Worm (Caenorhabditis elegans) whole organism, L3 larva: ENCODE data around the gene svh-1.

Experiments
- R02D3.7 ChIP-seq: fragments of 150-350 bp; optimal IDR thresholded peaks from 2 replicates; lab custom pipeline; 2014; ENCODE audit warnings: missing biosample characterization, missing genetic modification characterization
- aly-2 ChIP-seq: fragments of 150-350 bp; optimal IDR thresholded peaks from 2 replicates; lab custom pipeline; 2014; ENCODE audit warnings: missing biosample characterization, missing genetic modification characterization
- ceh-28 ChIP-seq: fragments of 150-350 bp; optimal IDR thresholded peaks from 2 replicates; lab custom pipeline; 2014; ENCODE audit warnings: missing biosample characterization, missing genetic modification reagents, missing genetic modification characterization
- daf-12 ChIP-seq: fragments of 150-350 bp; optimal IDR thresholded peaks from 2 replicates; lab custom pipeline; 2014; ENCODE audit warnings: missing biosample characterization, missing genetic modification reagents, missing genetic modification characterization
- egl-5 ChIP-seq: fragments of 150-350 bp; optimal IDR thresholded peaks from 2 replicates; lab custom pipeline; 2017; ENCODE audit warnings: missing biosample characterization, missing genetic modification reagents, missing genetic modification characterization, inconsistent platforms
- elt-1 ChIP-seq: fragments of 150-350 bp; optimal IDR thresholded peaks from 2 replicates; lab custom pipeline; 2014; ENCODE audit warnings: missing biosample characterization, missing genetic modification characterization
- elt-2 ChIP-seq: sonication (generic microtip); optimal IDR thresholded peaks from 2 replicates; lab custom pipeline; 2016; ENCODE audit warnings: missing genetic modification reagents, mild to moderate bottlenecking, missing genetic modification characterization, missing compliant biosample characterization
- elt-3 ChIP-seq, 3 experiments: fragments of 150-350 bp in 1 of 3; sonication (generic microtip) in 2 of 3; optimal IDR thresholded peaks; 2 replicates in 2 of 3; 4 replicates in 1 of 3; lab custom pipeline; 2014 to 2017; ENCODE audit warnings: missing biosample characterization in 3 of 3, missing genetic modification characterization in 3 of 3
- eor-1 ChIP-seq, 2 experiments: fragments of 150-350 bp; optimal IDR thresholded peaks; 2 replicates each; lab custom pipeline; 2014 to 2018; ENCODE audit warnings: missing biosample characterization in 2 of 2, missing genetic modification characterization in 2 of 2
- fkh-10 ChIP-seq: sonication (generic microtip); optimal IDR thresholded peaks from 2 replicates; lab custom pipeline; 2017; ENCODE audit warnings: missing biosample characterization, missing genetic modification reagents, missing genetic modification characterization
- fos-1 ChIP-seq: fragments of 150-350 bp; optimal IDR thresholded peaks from 2 replicates; lab custom pipeline; 2014; ENCODE audit warnings: missing biosample characterization, missing genetic modification characterization
- hmg-11 ChIP-seq: sonication (generic microtip); optimal IDR thresholded peaks from 2 replicates; lab custom pipeline; 2016; ENCODE audit warnings: missing genetic modification characterization, missing compliant biosample characterization
- jun-1 ChIP-seq: fragments of 150-350 bp; optimal IDR thresholded peaks from 2 replicates; lab custom pipeline; 2014; ENCODE audit warnings: missing biosample characterization, missing genetic modification reagents, missing genetic modification characterization
- lin-15B ChIP-seq: fragments of 150-350 bp; optimal IDR thresholded peaks from 2 replicates; lab custom pipeline; 2014; ENCODE audit warnings: missing biosample characterization, missing genetic modification characterization
- lsy-12 ChIP-seq: sonication (generic microtip); optimal IDR thresholded peaks from 2 replicates; lab custom pipeline; 2016; ENCODE audit warnings: mild to moderate bottlenecking, missing genetic modification characterization, missing compliant biosample characterization
- mdl-1 ChIP-seq: fragments of 150-350 bp; optimal IDR thresholded peaks from 2 replicates; lab custom pipeline; 2014; ENCODE audit warnings: missing biosample characterization, missing genetic modification characterization
- mml-1 ChIP-seq: fragments of 150-350 bp; sonication (generic microtip); optimal IDR thresholded peaks from 3 replicates; lab custom pipeline; 2014; ENCODE audit warnings: missing biosample characterization, missing genetic modification characterization
- nfya-1 ChIP-seq: sonication (generic microtip); optimal IDR thresholded peaks from 2 replicates; lab custom pipeline; 2017; ENCODE audit warnings: missing genetic modification characterization, mild to moderate bottlenecking, missing compliant biosample characterization, antibody characterized with exemption, moderate library complexity; ENCODE audit not compliant: insufficient read depth
- nhr-25 ChIP-seq: sonication (generic microtip); optimal IDR thresholded peaks from 2 replicates; lab custom pipeline; 2017; ENCODE audit warnings: missing biosample characterization, missing genetic modification characterization
- nhr-43 ChIP-seq: sonication (generic microtip); optimal IDR thresholded peaks from 2 replicates; lab custom pipeline; 2016; ENCODE audit warnings: mild to moderate bottlenecking, missing genetic modification characterization, missing compliant biosample characterization; ENCODE audit not compliant: poor library complexity, severe bottlenecking
- nhr-67 ChIP-seq: fragments of 150-350 bp; optimal IDR thresholded peaks from 2 replicates; lab custom pipeline; 2014; ENCODE audit warnings: missing biosample characterization, missing genetic modification characterization
- nhr-76 ChIP-seq: fragments of 150-350 bp; sonication (generic microtip); optimal IDR thresholded peaks from 5 replicates; lab custom pipeline; 2014; ENCODE audit warnings: missing biosample characterization, missing genetic modification characterization
- pha-4 ChIP-seq: fragments of 150-350 bp; optimal IDR thresholded peaks from 2 replicates; lab custom pipeline; 2014; ENCODE audit warnings: missing biosample characterization, missing genetic modification reagents, missing genetic modification characterization
- pqm-1 ChIP-seq: fragments of 150-350 bp; optimal IDR thresholded peaks from 2 replicates; lab custom pipeline; 2017; ENCODE audit warnings: missing biosample characterization, missing genetic modification characterization, inconsistent platforms
- skn-1 ChIP-seq: fragments of 150-350 bp; optimal IDR thresholded peaks from 2 replicates; lab custom pipeline; 2014; ENCODE audit warnings: missing biosample characterization, missing genetic modification characterization
- snpc-4 ChIP-seq: fragments of 150-350 bp; optimal IDR thresholded peaks from 2 replicates; lab custom pipeline; 2014; ENCODE audit warnings: missing biosample characterization, missing genetic modification characterization
- tbx-2 ChIP-seq: sonication (generic microtip); optimal IDR thresholded peaks from 2 replicates; lab custom pipeline; 2016; ENCODE audit warnings: mild to moderate bottlenecking, missing genetic modification characterization, missing compliant biosample characterization
- unc-39 ChIP-seq: sonication (generic microtip); optimal IDR thresholded peaks from 4 replicates; lab custom pipeline; 2017; ENCODE audit warnings: missing biosample characterization, missing genetic modification characterization
- zag-1 ChIP-seq: fragments of 150-350 bp; optimal IDR thresholded peaks from 2 replicates; lab custom pipeline; 2014; ENCODE audit warnings: missing biosample characterization, missing genetic modification characterization
- ztf-11 ChIP-seq: fragments of 150-350 bp; optimal IDR thresholded peaks from 2 replicates; lab custom pipeline; 2014; ENCODE audit warnings: missing biosample characterization, missing genetic modification characterization
- ztf-4 ChIP-seq: fragments of 150-350 bp; optimal IDR thresholded peaks from 2 replicates; lab custom pipeline; 2014; ENCODE audit warnings: missing biosample characterization, missing genetic modification characterization

svh-1 gene

DNA sequence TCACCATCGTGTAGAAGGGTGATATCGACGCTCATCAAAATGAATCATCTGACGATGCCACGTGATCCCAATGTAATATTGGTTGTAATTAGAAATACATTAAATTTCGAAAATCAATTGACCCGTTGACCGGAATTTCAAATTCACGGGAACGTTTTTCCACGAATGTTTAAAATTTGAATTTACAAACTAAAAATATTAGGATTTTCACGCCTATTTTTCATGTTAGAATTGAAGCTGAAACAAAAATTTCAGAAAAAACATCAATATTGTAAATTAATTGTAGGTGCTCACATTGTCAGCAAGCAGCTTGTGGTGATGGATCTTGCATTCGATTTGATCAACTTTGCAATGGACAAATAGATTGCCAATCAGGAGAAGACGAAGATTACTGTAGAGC lies 3.9 kb downstream of the svh-1 start, which contains the start of gene C07G1.6:
TSS of gene C07G1.6 (minus strand) at position 101 of the 400 bp plus-strand sequence.
- TF ChIP-seq ztf-4 (tag; lab: Kevin White, UChicago), result no peak
- no peak for TF ChIP-seq nfya-1 (tag; lab: Kevin White, UChicago)
- no peak for TF ChIP-seq eor-1 (tag; optimal IDR thresholded peaks at IDR 0.05; lab: Kevin White, UChicago)
- no peak for TF ChIP-seq jun-1 (tag; lab: Kevin White, UChicago)
- TF ChIP-seq skn-1 (tag; lab: Kevin White, UChicago), result no peak
- no peak for TF ChIP-seq nhr-67 (tag; lab: Kevin White, UChicago)
- TF ChIP-seq R02D3.7 (tag; lab: Kevin White, UChicago), result no peak
- no peak for TF ChIP-seq nhr-76
- TF ChIP-seq tbx-2 (tag; lab: Kevin White, UChicago), result no peak
- TF ChIP-seq elt-1 (tag; lab: Kevin White, UChicago), result no peak
- no peak for TF ChIP-seq elt-3 (tag; optimal IDR thresholded peaks at IDR 0.05; lab: Kevin White, UChicago)
- TF ChIP-seq lsy-12, result no peak

DNA sequence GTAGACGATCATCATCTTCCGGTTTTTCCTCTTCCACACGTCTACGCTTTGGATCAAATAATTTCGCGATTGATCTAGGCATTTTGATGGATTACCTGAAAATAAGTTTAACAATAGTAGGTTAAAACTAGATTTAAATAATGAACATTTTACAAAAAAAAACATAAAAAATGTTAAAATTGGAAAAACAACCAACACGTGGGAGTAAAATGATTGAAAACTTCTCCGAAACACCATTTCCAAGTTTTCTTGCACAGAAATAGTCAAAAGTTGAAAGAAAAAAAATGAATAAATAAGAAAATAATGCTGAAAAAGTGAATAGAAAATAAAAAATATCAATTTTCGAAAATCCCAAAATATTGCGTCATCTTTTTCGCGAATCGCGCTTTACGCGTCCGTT lies 5.3 kb downstream of the svh-1 start, which contains the start of gene C07G1.7:
TSS of gene C07G1.7 (minus strand) at position 101 of the 400 bp plus-strand sequence.
- TF ChIP-seq fkh-10 (GFP tag; lab: Kevin White, UChicago) (no peak), eor-1 (tag; optimal IDR thresholded peaks at IDR 0.05; lab: Kevin White, UChicago) (no peak), pha-4 (tag; lab: Kevin White, UChicago) (no peak), zag-1 (no peak), nfya-1 (tag; lab: Kevin White, UChicago) (no peak), mml-1 (tag; lab: Kevin White, UChicago) (no peak), nhr-67 (tag; lab: Kevin White, UChicago) (no peak), R02D3.7 (tag; lab: Kevin White, UChicago) (no peak), mdl-1 (no peak), tbx-2 (tag; lab: Kevin White, UChicago) (no peak), elt-1 (tag; lab: Kevin White, UChicago) (no peak), elt-2 (no peak), snpc-4 (tag; lab: Kevin White, UChicago) (no peak), fos-1 (tag; lab: Kevin White, UChicago) (no peak), daf-12 (tag; lab: Kevin White, UChicago) (no peak), nhr-76 (no peak)

DNA sequence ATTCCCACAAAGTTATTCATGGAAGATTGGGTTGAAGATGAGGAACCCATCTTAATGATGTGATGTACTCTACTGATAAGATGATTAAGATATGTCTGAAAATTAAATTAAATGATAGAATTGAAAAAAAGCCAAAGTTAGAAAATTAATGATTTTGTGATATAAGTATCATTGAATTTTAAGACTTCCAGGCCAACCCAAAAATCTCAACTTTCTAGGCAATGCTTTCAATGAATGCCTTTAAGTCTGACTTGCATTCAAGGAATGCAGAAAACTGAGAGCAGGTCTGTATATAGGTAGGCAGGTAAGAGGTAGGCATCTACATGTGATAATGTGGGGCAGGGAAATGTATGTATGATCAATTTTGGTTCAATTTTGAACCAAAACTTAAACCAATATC lies 13.6 kb downstream of the svh-1 start, which contains the start of gene ocr-2:
TSS of gene ocr-2 (minus strand) at position 101 of the 400 bp plus-strand sequence.
- TF ChIP-seq fos-1 (tag; lab: Kevin White, UChicago) (no peak), elt-3 (tag; optimal IDR thresholded peaks at IDR 0.05; lab: Kevin White, UChicago) (no peak), aly-2 (tag; lab: Kevin White, UChicago) (no peak)

DNA sequence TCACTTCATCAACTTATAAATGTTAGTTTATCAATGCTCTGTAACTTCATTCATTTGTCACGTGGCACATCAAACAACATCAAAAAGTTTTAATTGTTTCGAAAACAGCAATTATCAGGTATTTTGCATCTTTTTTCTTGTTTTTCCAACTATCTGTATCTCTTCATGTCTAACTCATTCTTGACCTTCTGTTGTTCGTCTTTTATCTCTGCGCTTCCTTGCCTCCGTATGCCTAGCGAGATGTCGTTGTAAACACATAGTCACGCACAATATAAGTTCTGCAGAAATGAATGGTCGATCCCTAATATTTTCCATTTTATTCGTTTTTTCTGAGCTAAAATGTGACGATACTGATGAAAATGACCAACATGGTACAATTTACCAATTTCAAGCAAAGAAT lies 15.5 kb downstream of the svh-1 start, which contains the start of gene gpx-6:
TSS of gene gpx-6 (plus strand) at position 257 of the 400 bp plus-strand sequence.
- no peak for TF ChIP-seq skn-1 (tag; lab: Kevin White, UChicago)
- peak; percentile 36 for TF ChIP-seq nhr-25 (tag; lab: Kevin White, UChicago)
- TF ChIP-seq pha-4 (tag; lab: Kevin White, UChicago), result peak; percentile 47
- TF ChIP-seq egl-5 (tag; lab: Kevin White, UChicago), result peak; percentile 22
- TF ChIP-seq, all 47 proteins: peak for 3

DNA sequence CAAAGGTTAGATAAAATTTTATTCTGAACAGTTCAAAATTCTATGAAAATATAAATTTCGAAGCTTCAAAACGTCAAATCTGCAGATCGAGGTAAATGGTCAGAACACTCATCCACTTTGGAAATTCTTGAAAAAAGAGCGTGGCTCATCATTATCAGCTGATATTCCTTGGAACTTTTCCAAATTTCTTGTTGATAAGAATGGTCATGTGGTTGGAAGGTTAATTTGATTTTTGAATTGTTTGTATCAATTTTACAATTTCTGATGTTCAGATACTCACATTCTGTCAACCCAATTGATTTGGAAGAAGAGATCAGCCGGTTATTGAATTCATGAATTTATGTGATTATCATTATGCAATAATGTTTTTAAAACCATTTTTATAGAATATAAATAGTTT lies 16.6 kb downstream of the svh-1 start:
- TF ChIP-seq daf-12 (tag; lab: Kevin White, UChicago), result no peak
- no peak for TF ChIP-seq nhr-25 (tag; lab: Kevin White, UChicago)
- TF ChIP-seq zag-1, result no peak
- no peak for TF ChIP-seq nhr-43
- no peak for TF ChIP-seq fos-1 (tag; lab: Kevin White, UChicago)
- no peak for TF ChIP-seq unc-39
- no peak for TF ChIP-seq ceh-28 (tag; lab: Kevin White, UChicago)
- TF ChIP-seq pqm-1 (tag; lab: Kevin White, UChicago), result peak; percentile 57
- TF ChIP-seq ztf-4 (tag; lab: Kevin White, UChicago), result no peak
- TF ChIP-seq pha-4 (tag; lab: Kevin White, UChicago), result peak; percentile 25
- no peak for TF ChIP-seq skn-1 (tag; lab: Kevin White, UChicago)
- TF ChIP-seq R02D3.7 (tag; lab: Kevin White, UChicago), result no peak
- peak; percentile 52 for TF ChIP-seq elt-2
- no peak for TF ChIP-seq nfya-1 (tag; lab: Kevin White, UChicago)
- TF ChIP-seq, all 47 proteins: peak for 3

DNA sequence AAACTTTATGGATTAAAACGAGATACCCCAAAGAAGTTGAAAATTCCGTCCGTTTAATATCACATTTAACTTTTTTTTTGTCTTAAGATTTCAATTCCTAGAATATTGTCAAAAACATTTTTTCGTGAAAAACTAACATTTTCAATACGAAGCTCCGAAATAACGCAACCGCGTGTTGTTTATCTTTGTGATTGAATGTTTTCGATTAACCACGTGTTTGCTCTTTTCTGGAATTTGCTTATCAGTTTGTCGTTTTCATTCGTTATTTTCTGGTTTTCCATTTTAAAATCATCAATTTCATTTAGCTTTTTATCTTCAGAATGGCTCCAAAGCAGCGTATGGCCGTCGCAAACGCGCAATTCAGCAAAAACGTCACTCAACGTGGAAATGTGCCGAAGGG lies 18.9 kb downstream of the svh-1 start, which contains the start of gene serp-1.2:
TSS of gene serp-1.2 (plus strand) at position 318 of the 400 bp plus-strand sequence.
- TF ChIP-seq lin-15B (tag; lab: Kevin White, UChicago), result no peak
- TF ChIP-seq pha-4 (tag; lab: Kevin White, UChicago), result peak; percentile 77
- no peak for TF ChIP-seq mdl-1
- peak; percentile 29 for TF ChIP-seq nfya-1 (tag; lab: Kevin White, UChicago)
- no peak for TF ChIP-seq zag-1
- no peak for TF ChIP-seq ztf-11 (tag; lab: Kevin White, UChicago)
- TF ChIP-seq elt-2, result peak; percentile 80
- no peak for TF ChIP-seq R02D3.7 (tag; lab: Kevin White, UChicago)
- TF ChIP-seq unc-39, result no peak
- TF ChIP-seq pqm-1 (tag; lab: Kevin White, UChicago), result peak; percentile 78
- no peak for TF ChIP-seq jun-1 (tag; lab: Kevin White, UChicago)
- no peak for TF ChIP-seq hmg-11 (tag; lab: Kevin White, UChicago)
